Fruit fly (Drosophila melanogaster) whole organism: ENCODE results near the gene CG7191.

ENCODE experiments used
- Dll ChIP-seq: fragments of >200 bp; optimal IDR thresholded peaks from 2 replicates; lab custom pipeline; 2017
- usp ChIP-seq: fragments of >200 bp; optimal IDR thresholded peaks from 2 replicates; lab custom pipeline; 2017; ENCODE audit warnings: missing biosample characterization, missing genetic modification characterization, mixed read lengths

dm6 chr2L:7807563-7807962, 40.1 kb downstream of the CG7191 start:
- TF ChIP-seq Dll: no peak
- no peak for TF ChIP-seq usp (GFP tag; lab: Kevin White, UChicago)
